Fruit fly (Drosophila melanogaster): ENCODE measurements around the gene Eno.

DNA sequence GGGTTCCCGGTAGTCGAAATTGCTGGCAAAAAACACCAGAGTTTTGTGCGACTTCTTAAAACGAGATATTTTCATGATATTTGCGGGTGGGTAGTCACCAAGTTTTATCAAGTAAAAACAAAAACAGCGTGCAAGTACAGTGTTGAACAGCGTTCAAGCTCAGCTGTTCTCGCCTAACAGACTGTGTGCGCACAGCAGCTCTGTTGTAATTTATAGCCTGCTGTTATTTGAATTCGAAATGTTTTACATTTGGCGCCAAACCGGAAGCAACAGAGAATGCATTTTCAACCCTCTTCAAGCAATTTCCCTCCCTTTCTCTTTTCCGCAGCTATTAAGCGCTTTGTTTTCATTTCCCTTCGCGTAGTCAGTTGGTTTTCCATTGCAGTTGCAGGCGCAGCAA is 2.8 kb upstream of the Eno start, which contains the start of the genes CG17652 and CG17646:
- TF ChIP-seq CG8301 (tag; optimal IDR thresholded peaks at IDR 0.05): no peak
- TF ChIP-seq Pif1A (GFP tag; optimal IDR thresholded peaks at IDR 0.05): no peak
- no peak for TF ChIP-seq CG17806 (tag; optimal IDR thresholded peaks at IDR 0.05)
- no peak for TF ChIP-seq CG32121 (GFP tag; IDR thresholded peaks at IDR 0.05)
- no peak for TF ChIP-seq Snoo (tag; optimal IDR thresholded peaks at IDR 0.05)
- TF ChIP-seq fd96Ca (GFP tag; IDR thresholded peaks at IDR 0.05): no peak
- no peak for TF ChIP-seq CG34367 (tag; optimal IDR thresholded peaks at IDR 0.05)

Measured in whole organism, pupa.